1 fruit fly cellular context compared by ENCODE assay signal in genomic region chr2L:3776614-3777196, dm6.
A peak's percentile ranks its signal among the peaks of the same experiment; 100 is the strongest.
TF ChIP-seq lines count a peak whose summit lies in the region.

No protein-coding gene starts in this region.

TF ChIP-seq in whole organism, embryonic, 481 proteins besides CTCF, POLR2A, EP300 and RAD21 (continued from another document and continues in another):
- no peak for TF ChIP-seq pan (optimal IDR thresholded peaks at IDR 0.05; lab: Kevin White, UChicago)
- TF ChIP-seq pan (GFP tag; optimal IDR thresholded peaks at IDR 0.05 in 1 of 2, IDR thresholded peaks at IDR 0.05 in 1 of 2) = peak in 1 of 2 experiments; percentile 85
- peak; percentile 82 for TF ChIP-seq Chrac-16 (GFP tag; optimal IDR thresholded peaks at IDR 0.05; lab: Kevin White, UChicago)
- peak; percentile 73 for TF ChIP-seq CG18619 (GFP tag; optimal IDR thresholded peaks at IDR 0.05; lab: Kevin White, UChicago)
- no peak for TF ChIP-seq pzg (GFP tag; optimal IDR thresholded peaks at IDR 0.05; lab: Kevin White, UChicago)
- no peak for TF ChIP-seq CG14860 (GFP tag; IDR thresholded peaks at IDR 0.05; lab: Robert Waterston, UW; ENCODE audit: partially characterized antibody)
- peak; percentile 87 for TF ChIP-seq ranshi (GFP tag; IDR thresholded peaks at IDR 0.05; lab: Robert Waterston, UW)
- TF ChIP-seq chm (GFP tag; IDR thresholded peaks at IDR 0.05; lab: Robert Waterston, UW) = peak; percentile 67; the same call in 1 of the 2 replicates
- TF ChIP-seq slou (GFP tag; optimal IDR thresholded peaks at IDR 0.05; lab: Kevin White, UChicago) = no peak
- TF ChIP-seq gcm2 (GFP tag; optimal IDR thresholded peaks at IDR 0.05; lab: Kevin White, UChicago) = no peak
- TF ChIP-seq CG9932 (GFP tag; IDR thresholded peaks at IDR 0.05; lab: Robert Waterston, UW) = peak; percentile 38; the same call in 1 of the 2 replicates
- peak; percentile 94 for TF ChIP-seq CG8388 (GFP tag; optimal IDR thresholded peaks at IDR 0.05; lab: Kevin White, UChicago)
- TF ChIP-seq fd3F (GFP tag; optimal IDR thresholded peaks at IDR 0.05; lab: Kevin White, UChicago) = peak; percentile 76
- peak; percentile 82 for TF ChIP-seq CG30403 (GFP tag; optimal IDR thresholded peaks at IDR 0.05; lab: Kevin White, UChicago)
- peak; percentile 24 for TF ChIP-seq CG4854 (GFP tag; optimal IDR thresholded peaks at IDR 0.05; lab: Kevin White, UChicago)
- TF ChIP-seq zen2 (GFP tag; IDR thresholded peaks at IDR 0.05; lab: Robert Waterston, UW; ENCODE audit: partially characterized antibody) = no peak
- TF ChIP-seq Blimp-1 (GFP tag; optimal IDR thresholded peaks at IDR 0.05; lab: Kevin White, UChicago) = peak; percentile 88
- TF ChIP-seq luna (GFP tag; optimal IDR thresholded peaks at IDR 0.05; lab: Kevin White, UChicago) = no peak
- TF ChIP-seq CG34224 (GFP tag; IDR thresholded peaks at IDR 0.05; lab: Robert Waterston, UW; ENCODE audit: partially characterized antibody) = no peak
- TF ChIP-seq CG11560 (tag; IDR thresholded peaks at IDR 0.05; lab: Robert Waterston, UW) = 0 out of 3 replicates have a peak, but pooled peaks have one; percentile 63
- no peak for TF ChIP-seq amos (GFP tag; IDR thresholded peaks at IDR 0.05; lab: Robert Waterston, UW; ENCODE audit: partially characterized antibody)
- TF ChIP-seq row (GFP tag; IDR thresholded peaks at IDR 0.05; lab: Robert Waterston, UW) = peak; percentile 88
- TF ChIP-seq CG4617 (GFP tag; optimal IDR thresholded peaks at IDR 0.05; lab: Kevin White, UChicago; ENCODE audit: borderline replicate concordance) = peak; percentile 18
- TF ChIP-seq usp (GFP tag; optimal IDR thresholded peaks at IDR 0.05; lab: Kevin White, UChicago) = no peak
- TF ChIP-seq Atf-2 (GFP tag; optimal IDR thresholded peaks at IDR 0.05; lab: Kevin White, UChicago) = no peak
- no peak for TF ChIP-seq CG8478 (optimal IDR thresholded peaks at IDR 0.05; lab: Kevin White, UChicago)
- peak; percentile 35 for TF ChIP-seq Elba2 (GFP tag; optimal IDR thresholded peaks at IDR 0.05; lab: Kevin White, UChicago)
- TF ChIP-seq chn (GFP tag; optimal IDR thresholded peaks at IDR 0.05; lab: Kevin White, UChicago) = no peak
- no peak for TF ChIP-seq CG16863 (GFP tag; optimal IDR thresholded peaks at IDR 0.05; lab: Kevin White, UChicago)
- no peak for TF ChIP-seq Ets97D (GFP tag; optimal IDR thresholded peaks at IDR 0.05; lab: Kevin White, UChicago)
- peak; percentile 48 for TF ChIP-seq CG11723 (GFP tag; optimal IDR thresholded peaks at IDR 0.05; lab: Kevin White, UChicago)
- TF ChIP-seq CG13287 (GFP tag; IDR thresholded peaks at IDR 0.05; lab: Robert Waterston, UW; ENCODE audit: partially characterized antibody) = no peak
- peak; percentile 57 for TF ChIP-seq cato (GFP tag; optimal IDR thresholded peaks at IDR 0.05; lab: Kevin White, UChicago; ENCODE audit: borderline replicate concordance)
- peak; percentile 70 for TF ChIP-seq Med (GFP tag; lab: Kevin White, UChicago)
- peak; percentile 82 for TF ChIP-seq Asciz (GFP tag; optimal IDR thresholded peaks at IDR 0.05; lab: Kevin White, UChicago)
- TF ChIP-seq Fer1 (GFP tag; optimal IDR thresholded peaks at IDR 0.05; lab: Kevin White, UChicago) = peak; percentile 73
- peak; percentile 82 for TF ChIP-seq ara (GFP tag; IDR thresholded peaks at IDR 0.05; lab: Robert Waterston, UW)
- no peak for TF ChIP-seq slp2 (GFP tag; optimal IDR thresholded peaks at IDR 0.05; lab: Kevin White, UChicago)
- no peak for TF ChIP-seq HLH4C (GFP tag; IDR thresholded peaks at IDR 0.05; lab: Robert Waterston, UW; ENCODE audit: partially characterized antibody)
- TF ChIP-seq CG10431 (GFP tag; optimal IDR thresholded peaks at IDR 0.05; lab: Kevin White, UChicago) = peak; percentile 53
- TF ChIP-seq CrebB (tag; optimal IDR thresholded peaks at IDR 0.05; lab: Kevin White, UChicago) = peak; percentile 64
- peak; percentile 10 for TF ChIP-seq NC2β (GFP tag; optimal IDR thresholded peaks at IDR 0.05; lab: Kevin White, UChicago)
- peak; percentile 38; the same call in 1 of the 4 replicates for TF ChIP-seq Gug (GFP tag; IDR thresholded peaks at IDR 0.05; lab: Robert Waterston, UW)
- peak; percentile 22; the same call in 1 of the 2 replicates for TF ChIP-seq CG1024 (GFP tag; IDR thresholded peaks at IDR 0.05; lab: Robert Waterston, UW)
- TF ChIP-seq hkb (optimal IDR thresholded peaks at IDR 0.05; lab: Kevin White, UChicago) = no peak
- peak; percentile 79 for TF ChIP-seq hkb (GFP tag; IDR thresholded peaks at IDR 0.05; lab: Robert Waterston, UW)
- TF ChIP-seq pita (GFP tag; optimal IDR thresholded peaks at IDR 0.05; lab: Kevin White, UChicago) = no peak
- TF ChIP-seq Dip3 (GFP tag; optimal IDR thresholded peaks at IDR 0.05; lab: Kevin White, UChicago) = no peak
- TF ChIP-seq CG4328 (GFP tag; optimal IDR thresholded peaks at IDR 0.05; lab: Kevin White, UChicago) = peak; percentile 69
- TF ChIP-seq CG14965 (GFP tag; optimal IDR thresholded peaks at IDR 0.05; lab: Kevin White, UChicago; ENCODE audit: borderline replicate concordance) = no peak
- no peak for TF ChIP-seq ERR (GFP tag; optimal IDR thresholded peaks at IDR 0.05; lab: Kevin White, UChicago)
- TF ChIP-seq CG12219 (GFP tag; optimal IDR thresholded peaks at IDR 0.05; lab: Kevin White, UChicago) = peak; percentile 37
- TF ChIP-seq mam (GFP tag; optimal IDR thresholded peaks at IDR 0.05; lab: Kevin White, UChicago) = no peak
- no peak for TF ChIP-seq pfk (GFP tag; optimal IDR thresholded peaks at IDR 0.05; lab: Kevin White, UChicago)
- peak; percentile 81 for TF ChIP-seq lbe (GFP tag; optimal IDR thresholded peaks at IDR 0.05; lab: Kevin White, UChicago)
- no peak for TF ChIP-seq Hey (tag; optimal IDR thresholded peaks at IDR 0.05; lab: Kevin White, UChicago)
- peak; percentile 84 for TF ChIP-seq tio (GFP tag; optimal IDR thresholded peaks at IDR 0.05; lab: Kevin White, UChicago)
- TF ChIP-seq CG43689 (GFP tag; IDR thresholded peaks at IDR 0.05; lab: Robert Waterston, UW) = peak; percentile 59; the same call in 1 of the 2 replicates
- no peak for TF ChIP-seq CG10565 (GFP tag; optimal IDR thresholded peaks at IDR 0.05; lab: Kevin White, UChicago)
- TF ChIP-seq CG12155 (GFP tag; optimal IDR thresholded peaks at IDR 0.05; lab: Kevin White, UChicago) = peak; percentile 76
- TF ChIP-seq CG13424 (tag; optimal IDR thresholded peaks at IDR 0.05; lab: Kevin White, UChicago) = peak; percentile 93
- peak; percentile 53; the same call in 1 of the 2 replicates for TF ChIP-seq CG7372 (GFP tag; IDR thresholded peaks at IDR 0.05; lab: Robert Waterston, UW)
- TF ChIP-seq bab2 (GFP tag; optimal IDR thresholded peaks at IDR 0.05; lab: Kevin White, UChicago) = no peak
- no peak for TF ChIP-seq pnt (GFP tag; optimal IDR thresholded peaks at IDR 0.05; lab: Kevin White, UChicago)
- peak; percentile 94 for TF ChIP-seq CG2678 (tag; optimal IDR thresholded peaks at IDR 0.05; lab: Kevin White, UChicago)
- peak; percentile 83 for TF ChIP-seq CG16815 (GFP tag; optimal IDR thresholded peaks at IDR 0.05; lab: Kevin White, UChicago)
- peak; percentile 74 for TF ChIP-seq Aef1 (GFP tag; IDR thresholded peaks at IDR 0.05; lab: Robert Waterston, UW)
- TF ChIP-seq ab (GFP tag; optimal IDR thresholded peaks at IDR 0.05; lab: Kevin White, UChicago) = no peak
- peak; percentile 71 for TF ChIP-seq CG8359 (GFP tag; optimal IDR thresholded peaks at IDR 0.05; lab: Kevin White, UChicago; ENCODE audit: borderline replicate concordance)
- no peak for TF ChIP-seq CG7928 (GFP tag; optimal IDR thresholded peaks at IDR 0.05; lab: Kevin White, UChicago)
- no peak for TF ChIP-seq CG12071 (GFP tag; optimal IDR thresholded peaks at IDR 0.05; lab: Kevin White, UChicago)
- no peak for TF ChIP-seq repo (GFP tag; optimal IDR thresholded peaks at IDR 0.05; lab: Kevin White, UChicago)
- TF ChIP-seq Jarid2 (GFP tag; optimal IDR thresholded peaks at IDR 0.05; lab: Kevin White, UChicago) = peak; percentile 57
- TF ChIP-seq CG12769 (tag; optimal IDR thresholded peaks at IDR 0.05; lab: Kevin White, UChicago) = peak; percentile 32
- TF ChIP-seq knrl (GFP tag; IDR thresholded peaks at IDR 0.05; lab: Robert Waterston, UW; ENCODE audit: partially characterized antibody) = no peak
- TF ChIP-seq br (optimal IDR thresholded peaks at IDR 0.05; lab: Kevin White, UChicago) = no peak
- TF ChIP-seq sug (tag; optimal IDR thresholded peaks at IDR 0.05; lab: Kevin White, UChicago) = peak; percentile 70
- peak; percentile 82 for TF ChIP-seq kah (GFP tag; optimal IDR thresholded peaks at IDR 0.05; lab: Kevin White, UChicago)
- TF ChIP-seq HmgZ (tag; optimal IDR thresholded peaks at IDR 0.05; lab: Kevin White, UChicago) = peak; percentile 45
- peak; percentile 92 for TF ChIP-seq Xrp1 (GFP tag; IDR thresholded peaks at IDR 0.05; lab: Robert Waterston, UW)
- TF ChIP-seq CG30431 (GFP tag; optimal IDR thresholded peaks at IDR 0.05; lab: Kevin White, UChicago) = peak; percentile 47
- peak; percentile 70 for TF ChIP-seq CG13123 (GFP tag; optimal IDR thresholded peaks at IDR 0.05; lab: Kevin White, UChicago)
- TF ChIP-seq CG42726 (GFP tag; IDR thresholded peaks at IDR 0.05; lab: Robert Waterston, UW; ENCODE audit: partially characterized antibody) = no peak
- peak; percentile 68 for TF ChIP-seq CG10462 (GFP tag; optimal IDR thresholded peaks at IDR 0.05; lab: Kevin White, UChicago)
- TF ChIP-seq PHDP (tag; optimal IDR thresholded peaks at IDR 0.05; lab: Kevin White, UChicago) = peak; percentile 91
- TF ChIP-seq ewg (GFP tag; optimal IDR thresholded peaks at IDR 0.05; lab: Kevin White, UChicago) = peak; percentile 70
- TF ChIP-seq Optix (GFP tag; IDR thresholded peaks at IDR 0.05; lab: Robert Waterston, UW) = no peak
- peak; percentile 90 for TF ChIP-seq Spps (tag; optimal IDR thresholded peaks at IDR 0.05; lab: Kevin White, UChicago)
- TF ChIP-seq ken (GFP tag; IDR thresholded peaks at IDR 0.05; lab: Robert Waterston, UW) = peak; percentile 43; the same call in 1 of the 3 replicates
- no peak for TF ChIP-seq Atf3 (GFP tag; optimal IDR thresholded peaks at IDR 0.05; lab: Kevin White, UChicago)
- peak; percentile 61 for TF ChIP-seq CG8281 (tag; optimal IDR thresholded peaks at IDR 0.05; lab: Kevin White, UChicago)
- TF ChIP-seq CkIIα-i1 (GFP tag; IDR thresholded peaks at IDR 0.05; lab: Robert Waterston, UW) = no peak
- no peak for TF ChIP-seq CG3163 (GFP tag; optimal IDR thresholded peaks at IDR 0.05; lab: Kevin White, UChicago)
- TF ChIP-seq CG13894 (tag; optimal IDR thresholded peaks at IDR 0.05; lab: Kevin White, UChicago) = peak; percentile 50
- TF ChIP-seq cwo (GFP tag; optimal IDR thresholded peaks at IDR 0.05; lab: Kevin White, UChicago) = peak; percentile 67
- peak; percentile 93 for TF ChIP-seq CG11504 (tag; optimal IDR thresholded peaks at IDR 0.05; lab: Kevin White, UChicago)
- peak; percentile 84 for TF ChIP-seq slbo (GFP tag; IDR thresholded peaks at IDR 0.05; lab: Robert Waterston, UW)
- TF ChIP-seq CG3847 (GFP tag; IDR thresholded peaks at IDR 0.05; lab: Robert Waterston, UW) = peak; percentile 60
- TF ChIP-seq Pdp1 (GFP tag; optimal IDR thresholded peaks at IDR 0.05; lab: Kevin White, UChicago) = no peak
- no peak for TF ChIP-seq CG12744 (GFP tag; optimal IDR thresholded peaks at IDR 0.05; lab: Kevin White, UChicago)
- TF ChIP-seq oc (tag; optimal IDR thresholded peaks at IDR 0.05; lab: Kevin White, UChicago) = peak; percentile 90
- TF ChIP-seq croc (GFP tag; conservative IDR thresholded peaks at IDR 0.05; lab: Robert Waterston, UW) = peak; percentile 80
- peak; percentile 23 for TF ChIP-seq MTF-1 (GFP tag; optimal IDR thresholded peaks at IDR 0.05; lab: Kevin White, UChicago; ENCODE audit: borderline replicate concordance)
- peak; percentile 67 for TF ChIP-seq wor (GFP tag; IDR thresholded peaks at IDR 0.05; lab: Robert Waterston, UW)
- TF ChIP-seq ash1 (GFP tag; optimal IDR thresholded peaks at IDR 0.05; lab: Kevin White, UChicago) = no peak
- TF ChIP-seq odd (GFP tag; optimal IDR thresholded peaks at IDR 0.05; lab: Kevin White, UChicago) = peak; percentile 83
- peak; percentile 46 for TF ChIP-seq Max (GFP tag; optimal IDR thresholded peaks at IDR 0.05; lab: Kevin White, UChicago)
- no peak for TF ChIP-seq lov (optimal IDR thresholded peaks at IDR 0.05; lab: Kevin White, UChicago)
- no peak; the same call in 2 of the 3 replicates for TF ChIP-seq lov (GFP tag; IDR thresholded peaks at IDR 0.05; lab: Robert Waterston, UW)
- TF ChIP-seq Rx (GFP tag; IDR thresholded peaks at IDR 0.05; lab: Robert Waterston, UW) = no peak; the same call in 1 of the 2 replicates
- TF ChIP-seq CG14014 (GFP tag; IDR thresholded peaks at IDR 0.05; lab: Robert Waterston, UW) = peak; percentile 58; the same call in 1 of the 2 replicates
- TF ChIP-seq CG12659 (GFP tag; optimal IDR thresholded peaks at IDR 0.05; lab: Kevin White, UChicago) = peak; percentile 71
- peak; percentile 97 for TF ChIP-seq CG18262 (tag; optimal IDR thresholded peaks at IDR 0.05; lab: Kevin White, UChicago)
- peak; percentile 90 for TF ChIP-seq twi (tag; optimal IDR thresholded peaks at IDR 0.05; lab: Kevin White, UChicago)
- TF ChIP-seq Stat92E (GFP tag; optimal IDR thresholded peaks at IDR 0.05; lab: Kevin White, UChicago) = peak in 1 of 3 experiments; percentile 87
- peak; percentile 1 for TF ChIP-seq CG17186 (GFP tag; optimal IDR thresholded peaks at IDR 0.05; lab: Kevin White, UChicago)
- TF ChIP-seq CG17612 (GFP tag; IDR thresholded peaks at IDR 0.05; lab: Robert Waterston, UW) = peak; percentile 46
- peak; percentile 96 for TF ChIP-seq CG33557 (GFP tag; optimal IDR thresholded peaks at IDR 0.05; lab: Kevin White, UChicago)
- peak; percentile 65 for TF ChIP-seq CG9215 (GFP tag; IDR thresholded peaks at IDR 0.05; lab: Robert Waterston, UW)
- TF ChIP-seq CG4820 (GFP tag; optimal IDR thresholded peaks at IDR 0.05; lab: Kevin White, UChicago) = peak; percentile 75
- peak; percentile 82 for TF ChIP-seq CG1233 (GFP tag; optimal IDR thresholded peaks at IDR 0.05; lab: Kevin White, UChicago)
- peak; percentile 16; the same call in 1 of the 2 replicates for TF ChIP-seq gt (GFP tag; IDR thresholded peaks at IDR 0.05; lab: Robert Waterston, UW)
- no peak for TF ChIP-seq ham (GFP tag; IDR thresholded peaks at IDR 0.05; lab: Robert Waterston, UW)
- peak in 1 of 2 experiments; percentile 78 for TF ChIP-seq dpn (GFP tag; optimal IDR thresholded peaks at IDR 0.05; lab: Kevin White, UChicago)
- no peak for TF ChIP-seq Neu2 (GFP tag; optimal IDR thresholded peaks at IDR 0.05; lab: Kevin White, UChicago; ENCODE audit: borderline replicate concordance)
- TF ChIP-seq CG17385 (GFP tag; optimal IDR thresholded peaks at IDR 0.05; lab: Kevin White, UChicago) = peak; percentile 85
- peak; percentile 27 for TF ChIP-seq exex (tag; optimal IDR thresholded peaks at IDR 0.05; lab: Kevin White, UChicago)
- no peak for TF ChIP-seq CG4282 (GFP tag; optimal IDR thresholded peaks at IDR 0.05; lab: Kevin White, UChicago)
- TF ChIP-seq D (optimal IDR thresholded peaks at IDR 0.05; lab: Kevin White, UChicago) = no peak
- TF ChIP-seq D (GFP tag; optimal IDR thresholded peaks at IDR 0.05; lab: Kevin White, UChicago) = peak; percentile 74
